Fruit fly (Drosophila melanogaster): Measurements from ENCODE around the gene Smn.
A peak's percentile ranks its signal among the peaks of the same experiment; 100 is the strongest.

The Smn gene

DNA sequence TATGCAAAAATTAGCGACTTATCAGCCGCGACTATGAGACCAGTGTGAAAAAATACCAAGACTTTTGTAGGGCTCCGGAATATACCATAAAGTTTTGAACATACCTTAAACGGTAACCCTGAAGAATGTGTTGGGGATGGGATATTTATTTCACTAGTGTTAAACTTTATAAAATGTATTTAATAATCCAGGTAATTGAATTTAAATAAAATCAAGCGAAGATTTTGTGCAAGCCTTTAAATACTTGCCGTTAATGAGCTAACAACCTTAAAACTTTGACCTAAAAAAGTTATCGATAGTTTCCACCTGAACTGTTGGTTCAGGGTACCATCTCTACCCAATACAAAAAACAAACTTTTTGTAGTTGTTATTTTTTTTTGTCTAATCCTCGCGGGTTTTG lies 30.8 kb upstream of the Smn start, which contains the start of gene CG4101:
TSS of gene CG4101 (plus strand) at position 335 of the 400 bp plus-strand sequence.
- peak; percentile 48 for TF ChIP-seq ATbp (GFP tag; optimal IDR thresholded peaks at IDR 0.05)
- peak; percentile 75 for TF ChIP-seq CG16813 (GFP tag; IDR thresholded peaks at IDR 0.05; ENCODE audit: partially characterized antibody)
- peak; percentile 71 for TF ChIP-seq CG1603 (tag; optimal IDR thresholded peaks at IDR 0.05)
- peak; percentile 96 for TF ChIP-seq Dip3 (GFP tag; optimal IDR thresholded peaks at IDR 0.05)
- peak; percentile 53 for TF ChIP-seq CG7556 (GFP tag; optimal IDR thresholded peaks at IDR 0.05)
- TF ChIP-seq bab2 (GFP tag; optimal IDR thresholded peaks at IDR 0.05) = peak; percentile 77
- TF ChIP-seq Hsf (GFP tag; optimal IDR thresholded peaks at IDR 0.05) = peak; percentile 88
- TF ChIP-seq bbx (GFP tag; IDR thresholded peaks at IDR 0.05; ENCODE audit: partially characterized antibody) = peak; percentile 66; the same call in 1 of the 2 replicates
- peak; percentile 68 for TF ChIP-seq Antp (GFP tag; optimal IDR thresholded peaks at IDR 0.05)
- TF ChIP-seq chn (GFP tag; optimal IDR thresholded peaks at IDR 0.05) = peak; percentile 82
- no peak for TF ChIP-seq CkIIα-i1 (GFP tag; IDR thresholded peaks at IDR 0.05)
- TF ChIP-seq CG9797 (GFP tag; optimal IDR thresholded peaks at IDR 0.05) = peak; percentile 69
- peak; percentile 60 for TF ChIP-seq CG4328 (GFP tag; optimal IDR thresholded peaks at IDR 0.05)
- peak; percentile 51; the same call in 1 of the 2 replicates for TF ChIP-seq Bgb (GFP tag; IDR thresholded peaks at IDR 0.05; ENCODE audit: partially characterized antibody)
- peak; percentile 64 for TF ChIP-seq CG8944 (GFP tag; optimal IDR thresholded peaks at IDR 0.05)
- peak; percentile 90 for TF ChIP-seq gem (tag; optimal IDR thresholded peaks at IDR 0.05)
- peak; percentile 80 for TF ChIP-seq Atf6 (GFP tag; IDR thresholded peaks at IDR 0.05)
- TF ChIP-seq pros (GFP tag; optimal IDR thresholded peaks at IDR 0.05) = no peak
- TF ChIP-seq Taf1 (GFP tag; IDR thresholded peaks at IDR 0.05) = peak; percentile 75
- peak; percentile 56 for TF ChIP-seq B-H1 (GFP tag; IDR thresholded peaks at IDR 0.05)
- no peak for TF ChIP-seq MESR4 (GFP tag; optimal IDR thresholded peaks at IDR 0.05)
- TF ChIP-seq disco-r (GFP tag; optimal IDR thresholded peaks at IDR 0.05) = peak; percentile 58
- peak; percentile 82 for TF ChIP-seq ken (GFP tag; IDR thresholded peaks at IDR 0.05)
- TF ChIP-seq CG6813 (GFP tag; optimal IDR thresholded peaks at IDR 0.05) = peak; percentile 29
- peak; percentile 52; the same call in 1 of the 3 replicates for TF ChIP-seq CG6791 (GFP tag; IDR thresholded peaks at IDR 0.05; ENCODE audit: partially characterized antibody)
- peak; percentile 38 for TF ChIP-seq ftz-f1 (GFP tag; optimal IDR thresholded peaks at IDR 0.05)
- peak; percentile 81 for TF ChIP-seq Sox102F (GFP tag; optimal IDR thresholded peaks at IDR 0.05)
- TF ChIP-seq CG16779 (GFP tag; IDR thresholded peaks at IDR 0.05) = 0 out of 2 replicates have a peak, but pooled peaks have one; percentile 13
- TF ChIP-seq sim (GFP tag; IDR thresholded peaks at IDR 0.05) = no peak
- peak; percentile 35 for TF ChIP-seq Hey (tag; optimal IDR thresholded peaks at IDR 0.05)
- peak; percentile 82 for TF ChIP-seq CG11456 (GFP tag; IDR thresholded peaks at IDR 0.05)
- TF ChIP-seq pzg (GFP tag; optimal IDR thresholded peaks at IDR 0.05) = peak; percentile 77
- TF ChIP-seq emc (GFP tag; optimal IDR thresholded peaks at IDR 0.05) = peak; percentile 21
- TF ChIP-seq CG11696 (GFP tag; IDR thresholded peaks at IDR 0.05) = peak; percentile 61; the same call in 1 of the 2 replicates
- TF ChIP-seq ranshi (GFP tag; IDR thresholded peaks at IDR 0.05) = peak; percentile 71; the same call in 1 of the 2 replicates
- peak; percentile 40; the same call in 1 of the 3 replicates for TF ChIP-seq CG2889 (GFP tag; IDR thresholded peaks at IDR 0.05)
- TF ChIP-seq YL-1 (GFP tag; optimal IDR thresholded peaks at IDR 0.05) = peak; percentile 79
- 0 out of 3 replicates have a peak, but pooled peaks have one; percentile 41 for TF ChIP-seq C15 (GFP tag; IDR thresholded peaks at IDR 0.05)
- TF ChIP-seq Fer2 (tag; optimal IDR thresholded peaks at IDR 0.05) = peak; percentile 65
- peak; percentile 80 for TF ChIP-seq CG15601 (tag; optimal IDR thresholded peaks at IDR 0.05)
- peak; percentile 47 for TF ChIP-seq CG6683 (GFP tag; optimal IDR thresholded peaks at IDR 0.05)
- TF ChIP-seq slp2 (GFP tag; optimal IDR thresholded peaks at IDR 0.05) = peak; percentile 66
- TF ChIP-seq CG31365 (tag; optimal IDR thresholded peaks at IDR 0.05) = peak; percentile 20
- peak; percentile 62 for TF ChIP-seq CG14667 (GFP tag; IDR thresholded peaks at IDR 0.05)
- TF ChIP-seq CG11723 (GFP tag; optimal IDR thresholded peaks at IDR 0.05) = peak; percentile 52
- peak; percentile 46 for TF ChIP-seq D19B (GFP tag; optimal IDR thresholded peaks at IDR 0.05)
- TF ChIP-seq salm (tag; optimal IDR thresholded peaks at IDR 0.05) = peak; percentile 5
- peak; percentile 71 for TF ChIP-seq HLH4C (GFP tag; IDR thresholded peaks at IDR 0.05; ENCODE audit: partially characterized antibody)
- no peak for TF ChIP-seq CG17186 (GFP tag; optimal IDR thresholded peaks at IDR 0.05)
- no peak for TF ChIP-seq Neu2 (GFP tag; optimal IDR thresholded peaks at IDR 0.05; ENCODE audit: borderline replicate concordance)

Data from whole organism, embryonic.